Fruit fly (Drosophila melanogaster) whole organism: ENCODE measurements around the gene CG2116.

Experiments
- psq ChIP-seq: fragments of >200 bp; optimal IDR thresholded peaks from 2 replicates; lab custom pipeline; 2017
- usp ChIP-seq: fragments of >200 bp; optimal IDR thresholded peaks from 2 replicates; lab custom pipeline; 2017; ENCODE audit warnings: missing biosample characterization, missing genetic modification characterization, mixed read lengths

DNA sequence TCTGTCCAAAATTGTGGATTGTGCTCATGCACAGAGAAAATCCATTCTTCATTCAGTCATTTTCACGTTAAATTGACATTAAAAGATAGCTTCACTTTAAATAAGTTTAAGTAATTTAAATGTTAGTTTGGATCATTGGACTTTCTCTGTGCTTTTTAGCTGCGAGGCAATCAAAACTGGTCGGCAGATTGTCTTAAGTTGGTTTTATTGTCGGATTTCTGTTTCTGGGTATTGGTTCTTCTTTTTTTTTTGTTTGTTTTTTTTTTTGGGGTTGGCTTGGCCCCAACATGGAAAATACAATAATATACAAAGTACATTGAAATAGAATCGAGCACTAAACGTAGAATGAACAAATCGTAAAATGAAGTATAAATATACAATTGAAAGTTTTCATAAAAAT lies 40.6 kb downstream of the CG2116 start, which contains the start of gene CG2278:
- TF ChIP-seq usp (GFP tag; lab: Kevin White, UChicago): no peak
- TF ChIP-seq psq (lab: Kevin White, UChicago): no peak
